Fruit fly (Drosophila melanogaster): ENCODE data around the gene MESR3.

DNA sequence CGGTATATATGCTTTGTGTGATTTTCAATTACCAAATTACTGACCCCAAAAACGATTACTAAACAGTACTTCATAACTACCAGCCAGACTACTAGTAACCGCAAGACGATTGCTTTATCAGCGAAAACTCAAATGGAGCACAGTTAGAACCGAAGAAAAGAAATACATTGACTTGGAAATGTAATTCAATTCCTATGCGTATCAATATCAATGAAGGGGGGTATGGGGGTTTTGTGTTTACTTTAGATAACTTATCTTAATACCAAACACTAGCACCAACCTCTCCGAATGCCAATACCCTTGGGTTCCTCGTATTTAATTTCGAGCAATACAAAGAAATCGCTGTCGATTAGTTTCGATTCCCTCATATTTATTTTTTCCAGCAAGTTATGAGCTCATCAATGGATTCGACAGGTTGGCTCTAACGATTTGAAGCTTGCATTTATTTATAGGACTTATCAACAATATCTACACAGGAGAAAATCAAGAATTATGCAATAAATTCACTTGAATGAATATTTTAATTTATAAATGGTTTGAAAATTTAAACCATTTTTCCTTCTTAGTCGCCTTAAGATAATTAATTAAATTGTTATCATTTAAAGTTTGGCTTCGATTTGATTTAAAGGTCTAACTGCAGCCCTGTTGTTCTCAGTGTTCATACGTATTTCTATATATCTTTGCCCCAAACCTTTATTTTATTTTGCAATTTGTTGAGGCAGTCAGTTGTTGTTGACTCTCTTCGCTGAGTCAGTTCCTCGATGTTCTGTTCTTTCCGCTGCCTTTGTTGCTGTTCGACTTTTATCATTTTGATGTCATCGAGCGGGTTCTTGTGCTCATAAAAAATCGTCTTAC is 4.5 kb downstream of the MESR3 start:
- TF ChIP-seq pan (optimal IDR thresholded peaks at IDR 0.05) (no peak), usp (GFP tag; optimal IDR thresholded peaks at IDR 0.05) (no peak), psq (optimal IDR thresholded peaks at IDR 0.05) (no peak), CG8478 (optimal IDR thresholded peaks at IDR 0.05) (no peak), Dll (optimal IDR thresholded peaks at IDR 0.05) (no peak), EcR (GFP tag; optimal IDR thresholded peaks at IDR 0.05) (no peak)
